Worm (Caenorhabditis elegans): ENCODE results near the gene ncx-5.

ncx-5 gene

DNA sequence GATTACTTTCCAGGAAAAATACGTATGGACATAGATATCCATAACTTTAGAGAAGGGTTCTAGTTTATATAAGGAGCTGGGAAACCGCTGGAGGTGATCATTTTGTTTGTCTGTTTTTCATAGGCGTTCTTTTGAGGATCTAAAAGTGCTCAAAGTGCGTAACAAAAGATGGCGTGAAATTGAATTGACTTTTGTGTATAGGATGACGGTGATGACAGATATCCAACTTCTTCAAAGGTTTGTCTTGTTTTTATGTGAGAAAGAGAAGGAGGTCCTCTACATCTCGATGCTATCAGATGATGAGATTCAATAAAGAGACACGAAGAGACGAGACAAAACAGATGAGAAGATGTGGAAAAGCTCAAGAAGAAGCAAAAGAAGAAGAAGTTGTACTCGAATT is 26.8 kb upstream of the ncx-5 start:
- TF ChIP-seq fkh-10 (GFP tag; optimal IDR thresholded peaks at IDR 0.05): peak; percentile 51
- peak; percentile 24 for TF ChIP-seq lin-14 (GFP tag; optimal IDR thresholded peaks at IDR 0.05)
- TF ChIP-seq lir-3 (tag; optimal IDR thresholded peaks at IDR 0.05; ENCODE audit: poor library complexity): no peak
- no peak for TF ChIP-seq egl-13 (tag; optimal IDR thresholded peaks at IDR 0.05)

DNA sequence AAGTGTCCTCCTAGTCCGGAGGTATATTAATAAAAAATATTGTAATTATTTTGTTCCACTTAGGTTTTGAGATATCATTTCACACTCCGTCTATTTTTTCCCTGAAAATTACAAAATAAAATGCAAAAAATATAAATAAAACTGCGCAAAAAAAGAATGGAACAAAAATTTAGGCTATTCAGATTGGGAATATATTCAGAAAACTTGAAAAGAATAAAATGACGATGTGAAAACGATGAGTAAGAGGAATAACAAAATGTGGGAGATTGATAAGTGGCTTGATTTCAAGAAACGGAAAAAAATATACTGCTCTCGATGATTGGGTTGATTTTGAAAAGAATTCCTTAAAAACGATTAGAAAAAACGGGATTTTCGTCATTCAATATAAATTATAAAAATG is 24.4 kb upstream of the ncx-5 start, which contains the start of gene dmsr-8:
Gene dmsr-8 (minus strand): TSS at position 101 of the 400 bp plus-strand sequence.
- TF ChIP-seq sptf-1 (tag; optimal IDR thresholded peaks at IDR 0.05): no peak

DNA sequence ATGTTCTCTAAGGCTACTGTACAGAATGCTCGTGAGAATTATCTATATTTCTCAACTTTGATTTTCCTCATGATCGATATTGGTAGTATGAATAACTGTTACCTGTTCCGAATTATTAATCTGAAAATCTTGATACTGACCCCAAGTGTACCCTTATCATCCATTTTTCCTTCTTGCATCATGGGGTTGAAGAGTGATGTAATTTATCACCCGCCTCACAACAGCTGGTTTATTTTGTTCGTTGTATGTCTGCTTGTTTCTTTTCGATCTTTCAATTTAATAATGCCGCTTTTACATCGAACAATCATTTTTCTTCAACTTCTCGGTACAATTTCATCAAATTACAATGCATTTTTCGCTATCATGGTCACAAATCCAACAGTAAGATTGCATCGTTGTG is 19.0 kb upstream of the ncx-5 start, which contains the start of gene C35A5.6:
Gene C35A5.6 (plus strand): TSS at position 283 of the 400 bp plus-strand sequence.
- TF ChIP-seq ceh-90 (tag; optimal IDR thresholded peaks at IDR 0.05) (no peak), C16A3.4 (tag; optimal IDR thresholded peaks at IDR 0.05) (no peak), fkh-10 (GFP tag; optimal IDR thresholded peaks at IDR 0.05) (no peak), lin-13 (GFP tag; optimal IDR thresholded peaks at IDR 0.05) (no peak), sox-4 (tag; optimal IDR thresholded peaks at IDR 0.05) (no peak), fkh-4 (tag; optimal IDR thresholded peaks at IDR 0.05; ENCODE audit: borderline replicate concordance) (no peak), sup-37 (GFP tag; optimal IDR thresholded peaks at IDR 0.05) (no peak), nhr-20 (tag; optimal IDR thresholded peaks at IDR 0.05) (peak; percentile 5), skn-1 (tag; optimal IDR thresholded peaks at IDR 0.05) (peak; percentile 4), irx-1 (tag; optimal IDR thresholded peaks at IDR 0.05) (no peak), nhr-19 (GFP tag; conservative IDR thresholded peaks at IDR 0.05) (no peak), aha-1 (tag; optimal IDR thresholded peaks at IDR 0.05) (no peak), nhr-71 (tag; optimal IDR thresholded peaks at IDR 0.05) (peak; percentile 20), mep-1 (tag; optimal IDR thresholded peaks at IDR 0.05) (no peak), ztf-11 (tag; optimal IDR thresholded peaks at IDR 0.05) (no peak), lin-14 (GFP tag; optimal IDR thresholded peaks at IDR 0.05) (peak; percentile 30), swsn-7 (tag; optimal IDR thresholded peaks at IDR 0.05) (no peak), nhr-47 (tag; optimal IDR thresholded peaks at IDR 0.05) (no peak), egl-27 (tag; optimal IDR thresholded peaks at IDR 0.05) (no peak), blmp-1 (tag; optimal IDR thresholded peaks at IDR 0.05) (peak; percentile 30), isw-1 (GFP tag; IDR thresholded peaks at IDR 0.05) (no peak), ama-1 (optimal IDR thresholded peaks at IDR 0.05) (no peak), rnt-1 (tag; optimal IDR thresholded peaks at IDR 0.05) (peak; percentile 22)

DNA sequence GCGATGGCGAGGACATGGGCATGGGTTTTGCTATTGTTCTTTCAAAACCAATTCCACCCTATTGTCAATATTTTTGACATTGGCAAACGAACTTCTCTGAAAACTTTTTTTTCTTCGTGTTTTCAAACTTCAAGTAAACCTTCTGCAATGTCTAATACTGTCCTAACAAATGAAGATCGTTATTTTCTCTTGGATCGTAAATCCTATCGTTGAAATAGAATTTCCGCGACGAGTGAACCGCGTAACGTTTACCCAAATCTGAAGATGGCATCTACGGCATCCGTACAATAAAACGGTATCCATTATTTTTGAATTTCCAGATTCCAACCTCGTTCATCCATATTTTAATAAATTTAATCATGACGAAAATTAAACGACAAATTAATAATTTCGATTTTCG is 15.7 kb upstream of the ncx-5 start, which contains the start of gene C35A5.5:
Gene C35A5.5 (plus strand): TSS at position 301 of the 400 bp plus-strand sequence.
- TF ChIP-seq blmp-1 (tag; optimal IDR thresholded peaks at IDR 0.05): no peak
- TF ChIP-seq lin-15B (tag; optimal IDR thresholded peaks at IDR 0.05): no peak
- no peak for TF ChIP-seq unc-30 (tag; optimal IDR thresholded peaks at IDR 0.05)
- no peak for TF ChIP-seq unc-130 (tag; optimal IDR thresholded peaks at IDR 0.05)
- no peak for TF ChIP-seq ceh-63 (GFP tag; optimal IDR thresholded peaks at IDR 0.05)
- TF ChIP-seq lsy-2 (tag; optimal IDR thresholded peaks at IDR 0.05): no peak
- TF ChIP-seq unc-98 (GFP tag; IDR thresholded peaks at IDR 0.05): no peak
- no peak for TF ChIP-seq efl-1 (optimal IDR thresholded peaks at IDR 0.05)
- TF ChIP-seq efl-1 (GFP tag; optimal IDR thresholded peaks at IDR 0.05 in 1 of 2): no peak
- TF ChIP-seq nhr-71 (tag; optimal IDR thresholded peaks at IDR 0.05): no peak
- no peak for TF ChIP-seq pax-3 (tag; optimal IDR thresholded peaks at IDR 0.05)
- no peak for TF ChIP-seq efl-3 (GFP tag; optimal IDR thresholded peaks at IDR 0.05)
- no peak for TF ChIP-seq ceh-90 (tag; optimal IDR thresholded peaks at IDR 0.05)
- TF ChIP-seq egl-13 (tag; optimal IDR thresholded peaks at IDR 0.05): no peak
- no peak for TF ChIP-seq lin-39 (tag; optimal IDR thresholded peaks at IDR 0.05)
- no peak for TF ChIP-seq xbp-1 (tag; optimal IDR thresholded peaks at IDR 0.05)
- TF ChIP-seq dsc-1 (tag; optimal IDR thresholded peaks at IDR 0.05): no peak
- no peak for TF ChIP-seq fkh-4 (tag; optimal IDR thresholded peaks at IDR 0.05; ENCODE audit: borderline replicate concordance)
- no peak for TF ChIP-seq lin-13 (GFP tag; optimal IDR thresholded peaks at IDR 0.05)

Measured in whole organism, L1 larva.